In genomic region chrX:6615476-6615875, dm6 we compare ENCODE assay signal across 5 fruit fly cellular contexts.
TF ChIP-seq lines count a peak whose summit lies in the region.

No protein-coding gene starts in this region.

- peak; percentile 28 for TF ChIP-seq CTCF in whole organism, embryonic (GFP tag; optimal IDR thresholded peaks at IDR 0.05; lab: Kevin White, UChicago)

TF ChIP-seq in whole organism, adult, 20 proteins besides CTCF, POLR2A, EP300 and RAD21:
- TF ChIP-seq cic (GFP tag; optimal IDR thresholded peaks at IDR 0.05; lab: Kevin White, UChicago): no peak
- TF ChIP-seq tj (GFP tag; optimal IDR thresholded peaks at IDR 0.05; lab: Kevin White, UChicago): peak; percentile 9
- TF ChIP-seq CG14711 (tag; optimal IDR thresholded peaks at IDR 0.05; lab: Kevin White, UChicago): no peak
- no peak for TF ChIP-seq kay (GFP tag; lab: Kevin White, UChicago; ENCODE audit: borderline replicate concordance)
- no peak for TF ChIP-seq ovo (GFP tag; optimal IDR thresholded peaks at IDR 0.05; lab: Kevin White, UChicago)

TF ChIP-seq in whole organism, embryonic, 481 proteins besides CTCF, POLR2A, EP300 and RAD21 (continues in another document):
- peak; percentile 61 for TF ChIP-seq CoRest (tag; optimal IDR thresholded peaks at IDR 0.05; lab: Kevin White, UChicago)
- peak; percentile 60 for TF ChIP-seq Med (GFP tag; lab: Kevin White, UChicago)
- TF ChIP-seq Xbp1 (GFP tag; optimal IDR thresholded peaks at IDR 0.05; lab: Kevin White, UChicago): peak; percentile 31
- TF ChIP-seq onecut (GFP tag; IDR thresholded peaks at IDR 0.05; lab: Robert Waterston, UW): peak; percentile 67
- 0 out of 3 replicates have a peak, but pooled peaks have one; percentile 21 for TF ChIP-seq CG2199 (GFP tag; IDR thresholded peaks at IDR 0.05; lab: Robert Waterston, UW)
- TF ChIP-seq ranshi (GFP tag; IDR thresholded peaks at IDR 0.05; lab: Robert Waterston, UW): peak; percentile 42; the same call in 1 of the 2 replicates
- TF ChIP-seq gcm (GFP tag; optimal IDR thresholded peaks at IDR 0.05; lab: Kevin White, UChicago): no peak
- no peak for TF ChIP-seq CG32532 (GFP tag; IDR thresholded peaks at IDR 0.05; lab: Robert Waterston, UW)
- TF ChIP-seq Dek (tag; optimal IDR thresholded peaks at IDR 0.05; lab: Kevin White, UChicago): no peak
- peak; percentile 35 for TF ChIP-seq CG14441 (GFP tag; IDR thresholded peaks at IDR 0.05; lab: Robert Waterston, UW)
- no peak for TF ChIP-seq gce (GFP tag; IDR thresholded peaks at IDR 0.05; lab: Robert Waterston, UW)
- TF ChIP-seq CG14860 (GFP tag; IDR thresholded peaks at IDR 0.05; lab: Robert Waterston, UW; ENCODE audit: partially characterized antibody): no peak
- no peak for TF ChIP-seq dimm (GFP tag; IDR thresholded peaks at IDR 0.05; lab: Robert Waterston, UW)
- no peak for TF ChIP-seq CG17912 (GFP tag; optimal IDR thresholded peaks at IDR 0.05; lab: Kevin White, UChicago)
- 0 out of 2 replicates have a peak, but pooled peaks have one; percentile 28 for TF ChIP-seq CG11696 (GFP tag; IDR thresholded peaks at IDR 0.05; lab: Robert Waterston, UW)
- TF ChIP-seq zfh2 (GFP tag; optimal IDR thresholded peaks at IDR 0.05; lab: Kevin White, UChicago): no peak
- no peak for TF ChIP-seq CG11456 (GFP tag; IDR thresholded peaks at IDR 0.05; lab: Robert Waterston, UW)
- no peak for TF ChIP-seq CG1792 (GFP tag; optimal IDR thresholded peaks at IDR 0.05; lab: Kevin White, UChicago)
- no peak for TF ChIP-seq sna (GFP tag; IDR thresholded peaks at IDR 0.05; lab: Robert Waterston, UW; ENCODE audit: partially characterized antibody)
- TF ChIP-seq CG18476 (GFP tag; optimal IDR thresholded peaks at IDR 0.05; lab: Kevin White, UChicago): no peak
- TF ChIP-seq org-1 (GFP tag; optimal IDR thresholded peaks at IDR 0.05; lab: Kevin White, UChicago): no peak

TF ChIP-seq in whole organism, prepupa, 60 proteins besides CTCF, POLR2A, EP300 and RAD21 (continues in another document):
- no peak for TF ChIP-seq CG6854 (GFP tag; optimal IDR thresholded peaks at IDR 0.05; lab: Kevin White, UChicago)
- peak; percentile 51 for TF ChIP-seq topi (GFP tag; optimal IDR thresholded peaks at IDR 0.05; lab: Kevin White, UChicago)
- TF ChIP-seq fd59A (GFP tag; optimal IDR thresholded peaks at IDR 0.05; lab: Kevin White, UChicago): no peak
- peak; percentile 57 for TF ChIP-seq Eip75B (GFP tag; optimal IDR thresholded peaks at IDR 0.05; lab: Kevin White, UChicago)
- no peak for TF ChIP-seq Hr38 (GFP tag; optimal IDR thresholded peaks at IDR 0.05; lab: Kevin White, UChicago)
- TF ChIP-seq Eip78C (GFP tag; lab: Kevin White, UChicago): peak; percentile 22
- TF ChIP-seq CG11294 (GFP tag; IDR thresholded peaks at IDR 0.05; lab: Robert Waterston, UW): peak; percentile 37; the same call in 1 of the 2 replicates
- no peak for TF ChIP-seq dac (GFP tag; optimal IDR thresholded peaks at IDR 0.05; lab: Kevin White, UChicago)
- peak; percentile 32 for TF ChIP-seq CG32006 (GFP tag; optimal IDR thresholded peaks at IDR 0.05; lab: Kevin White, UChicago)
- peak; percentile 10 for TF ChIP-seq Ets96B (tag; optimal IDR thresholded peaks at IDR 0.05; lab: Kevin White, UChicago)
- peak; percentile 48; the same call in 1 of the 2 replicates for TF ChIP-seq Gug (GFP tag; IDR thresholded peaks at IDR 0.05; lab: Robert Waterston, UW)
- no peak for TF ChIP-seq CG1621 (tag; optimal IDR thresholded peaks at IDR 0.05; lab: Kevin White, UChicago)
- TF ChIP-seq Ets21C (GFP tag; optimal IDR thresholded peaks at IDR 0.05; lab: Kevin White, UChicago): peak; percentile 18
- peak; percentile 39 for TF ChIP-seq Hr39 (GFP tag; optimal IDR thresholded peaks at IDR 0.05; lab: Kevin White, UChicago)
- TF ChIP-seq Met (GFP tag; optimal IDR thresholded peaks at IDR 0.05; lab: Kevin White, UChicago): peak; percentile 56
- TF ChIP-seq CG31627 (GFP tag; optimal IDR thresholded peaks at IDR 0.05; lab: Kevin White, UChicago): peak; percentile 20
- TF ChIP-seq Smox (GFP tag; optimal IDR thresholded peaks at IDR 0.05; lab: Kevin White, UChicago): peak; percentile 25
- TF ChIP-seq CG7368 (GFP tag; optimal IDR thresholded peaks at IDR 0.05; lab: Kevin White, UChicago): no peak
- TF ChIP-seq acj6 (GFP tag; optimal IDR thresholded peaks at IDR 0.05; lab: Kevin White, UChicago): peak; percentile 29
- peak; percentile 14 for TF ChIP-seq Sox14 (GFP tag; optimal IDR thresholded peaks at IDR 0.05; lab: Kevin White, UChicago)
- TF ChIP-seq CG16779 (tag; optimal IDR thresholded peaks at IDR 0.05; lab: Kevin White, UChicago): no peak
- TF ChIP-seq svp (GFP tag; lab: Kevin White, UChicago): no peak
- no peak for TF ChIP-seq CG11902 (GFP tag; optimal IDR thresholded peaks at IDR 0.05; lab: Kevin White, UChicago)

TF ChIP-seq in whole organism, pupa, 21 proteins besides CTCF, POLR2A, EP300 and RAD21:
- TF ChIP-seq CG4496 (GFP tag; IDR thresholded peaks at IDR 0.05; lab: Robert Waterston, UW) (peak; percentile 54; the same call in 2 of the 3 replicates), D1 (tag; optimal IDR thresholded peaks at IDR 0.05; lab: Kevin White, UChicago) (no peak), CG32121 (GFP tag; IDR thresholded peaks at IDR 0.05; lab: Robert Waterston, UW) (peak; percentile 49; the same call in 1 of the 2 replicates), CG15710 (tag; optimal IDR thresholded peaks at IDR 0.05; lab: Kevin White, UChicago) (peak; percentile 25), CG9948 (tag; optimal IDR thresholded peaks at IDR 0.05; lab: Kevin White, UChicago) (peak; percentile 26), CG8159 (tag; optimal IDR thresholded peaks at IDR 0.05; lab: Kevin White, UChicago) (peak; percentile 39), Pif1B (GFP tag; optimal IDR thresholded peaks at IDR 0.05; lab: Kevin White, UChicago) (no peak), CG34367 (tag; optimal IDR thresholded peaks at IDR 0.05; lab: Kevin White, UChicago) (no peak), Snoo (tag; optimal IDR thresholded peaks at IDR 0.05; lab: Kevin White, UChicago) (no peak), EcR (GFP tag; optimal IDR thresholded peaks at IDR 0.05; lab: Kevin White, UChicago) (no peak), CG17806 (tag; optimal IDR thresholded peaks at IDR 0.05; lab: Kevin White, UChicago) (no peak), Ets98B (GFP tag; IDR thresholded peaks at IDR 0.05; lab: Robert Waterston, UW) (0 out of 2 replicates have a peak, but pooled peaks have one; percentile 17), fd96Ca (GFP tag; IDR thresholded peaks at IDR 0.05; lab: Robert Waterston, UW) (peak; percentile 49; the same call in 1 of the 3 replicates), Pif1A (GFP tag; optimal IDR thresholded peaks at IDR 0.05; lab: Kevin White, UChicago) (peak; percentile 39), CG8301 (tag; optimal IDR thresholded peaks at IDR 0.05; lab: Kevin White, UChicago) (peak; percentile 34), CG12605 (GFP tag; IDR thresholded peaks at IDR 0.05; lab: Robert Waterston, UW) (no peak; the same call in 1 of the 2 replicates), rn (GFP tag; IDR thresholded peaks at IDR 0.05; lab: Robert Waterston, UW) (0 out of 2 replicates have a peak, but pooled peaks have one; percentile 16), CG13204 (GFP tag; optimal IDR thresholded peaks at IDR 0.05; lab: Kevin White, UChicago) (no peak), CG10348 (GFP tag; IDR thresholded peaks at IDR 0.05; lab: Robert Waterston, UW) (no peak), CG14655 (GFP tag; optimal IDR thresholded peaks at IDR 0.05; lab: Kevin White, UChicago) (peak; percentile 58), gl (tag; optimal IDR thresholded peaks at IDR 0.05; lab: Kevin White, UChicago) (no peak)

TF ChIP-seq in whole organism, wandering third instar larva, 38 proteins besides CTCF, POLR2A, EP300 and RAD21 (continues in another document):
- TF ChIP-seq Sp1 (GFP tag; optimal IDR thresholded peaks at IDR 0.05; lab: Kevin White, UChicago) (no peak), woc (GFP tag; optimal IDR thresholded peaks at IDR 0.05; lab: Kevin White, UChicago) (peak; percentile 28), Dfd (GFP tag; optimal IDR thresholded peaks at IDR 0.05; lab: Kevin White, UChicago) (no peak), N (GFP tag; optimal IDR thresholded peaks at IDR 0.05; lab: Kevin White, UChicago) (no peak), foxo (GFP tag; optimal IDR thresholded peaks at IDR 0.05; lab: Kevin White, UChicago) (peak in 1 of 2 experiments; percentile 62), jim (GFP tag; optimal IDR thresholded peaks at IDR 0.05; lab: Kevin White, UChicago) (no peak), sage (GFP tag; optimal IDR thresholded peaks at IDR 0.05; lab: Kevin White, UChicago) (no peak), HLH106 (tag; optimal IDR thresholded peaks at IDR 0.05; lab: Kevin White, UChicago) (peak; percentile 22), Myc (optimal IDR thresholded peaks at IDR 0.05; lab: Kevin White, UChicago) (no peak), dl (GFP tag; optimal IDR thresholded peaks at IDR 0.05; lab: Kevin White, UChicago; ENCODE audit: insufficient read depth in 1 of 2, partially characterized antibody in 2 of 2) (no peak), Hr83 (GFP tag; optimal IDR thresholded peaks at IDR 0.05; lab: Kevin White, UChicago; ENCODE audit: poor library complexity, severe bottlenecking) (no peak), lola (GFP tag; optimal IDR thresholded peaks at IDR 0.05; lab: Kevin White, UChicago) (no peak), Abd-B (GFP tag; optimal IDR thresholded peaks at IDR 0.05; lab: Kevin White, UChicago) (no peak), rgr (GFP tag; optimal IDR thresholded peaks at IDR 0.05; lab: Kevin White, UChicago) (peak; percentile 24), sv (GFP tag; optimal IDR thresholded peaks at IDR 0.05; lab: Kevin White, UChicago) (no peak), h (GFP tag; optimal IDR thresholded peaks at IDR 0.05; lab: Kevin White, UChicago) (peak; percentile 39), Rel (GFP tag; optimal IDR thresholded peaks at IDR 0.05; lab: Kevin White, UChicago) (no peak), Rel (tag; optimal IDR thresholded peaks at IDR 0.05; lab: Kevin White, UChicago) (no peak), CG32264 (GFP tag; optimal IDR thresholded peaks at IDR 0.05; lab: Kevin White, UChicago) (no peak), Hnf4 (GFP tag; optimal IDR thresholded peaks at IDR 0.05; lab: Kevin White, UChicago) (no peak), Dif (GFP tag; optimal IDR thresholded peaks at IDR 0.05; lab: Kevin White, UChicago; ENCODE audit: partially characterized antibody) (no peak), usp (GFP tag; optimal IDR thresholded peaks at IDR 0.05; lab: Kevin White, UChicago) (no peak), fru (GFP tag; optimal IDR thresholded peaks at IDR 0.05; lab: Kevin White, UChicago) (peak; percentile 52), Jra (GFP tag; optimal IDR thresholded peaks at IDR 0.05; lab: Kevin White, UChicago) (no peak), GATAd (GFP tag; optimal IDR thresholded peaks at IDR 0.05; lab: Kevin White, UChicago) (no peak), Vsx2 (GFP tag; optimal IDR thresholded peaks at IDR 0.05; lab: Kevin White, UChicago; ENCODE audit: partially characterized antibody) (no peak), dsf (GFP tag; optimal IDR thresholded peaks at IDR 0.05; lab: Kevin White, UChicago; ENCODE audit: borderline replicate concordance) (no peak), tai (GFP tag; optimal IDR thresholded peaks at IDR 0.05; lab: Kevin White, UChicago) (no peak), psq (GFP tag; optimal IDR thresholded peaks at IDR 0.05; lab: Kevin White, UChicago) (peak; percentile 14)
